Worm (Caenorhabditis elegans): ENCODE measurements around the gene cyp-33D3.

The cyp-33D3 gene

DNA sequence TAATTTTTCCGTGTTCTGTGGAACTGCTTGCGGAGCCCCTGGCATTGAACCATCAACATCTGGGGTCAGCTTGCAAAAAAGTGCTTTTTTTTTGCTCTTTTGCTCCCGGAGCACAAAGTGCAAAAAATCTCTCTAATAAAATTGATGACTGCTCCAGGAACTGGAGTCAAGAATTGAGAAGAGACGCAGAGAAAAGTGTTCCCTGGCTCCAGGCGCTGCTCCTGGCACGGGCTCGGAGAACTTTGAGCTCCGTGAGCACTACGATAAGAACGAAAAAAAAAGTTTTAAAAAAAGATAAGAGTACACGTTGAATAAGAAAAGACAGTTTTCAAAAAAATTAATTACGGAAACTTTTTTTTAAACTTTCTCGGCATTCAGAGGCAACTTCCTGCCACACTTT is 54.3 kb downstream of the cyp-33D3 start:
- TF ChIP-seq aly-1 (tag; optimal IDR thresholded peaks at IDR 0.05), result no peak

Data from whole organism, early embryonic.